Worm (Caenorhabditis elegans): ENCODE measurements around the gene col-124.

ce11 chrIV:10190586-10190985, 25.7 kb upstream of the col-124 start:
- no peak for TF ChIP-seq ama-1 (optimal IDR thresholded peaks at IDR 0.05)
- TF ChIP-seq F13H6.1 (tag; optimal IDR thresholded peaks at IDR 0.05) = no peak
- no peak for TF ChIP-seq snpc-4 (tag; optimal IDR thresholded peaks at IDR 0.05)
- no peak for TF ChIP-seq nhr-237 (tag; optimal IDR thresholded peaks at IDR 0.05)
